Worm (Caenorhabditis elegans) whole organism, L1 larva: ENCODE data around the gene T09F3.5.

Experiments used
- ceh-90 ChIP-seq: sonication (generic microtip); optimal IDR thresholded peaks from 2 replicates; lab custom pipeline; 2016; ENCODE audit warnings: missing genetic modification characterization, missing compliant biosample characterization
- lir-3 ChIP-seq: sonication (generic microtip); optimal IDR thresholded peaks from 2 replicates; lab custom pipeline; 2016; ENCODE audit warnings: mild to moderate bottlenecking, missing genetic modification characterization, moderate library complexity, missing compliant biosample characterization; ENCODE audit not compliant: poor library complexity
- mep-1 ChIP-seq: fragments of 150-350 bp; optimal IDR thresholded peaks from 2 replicates; lab custom pipeline; 2014; ENCODE audit warnings: missing biosample characterization, missing genetic modification characterization
- ztf-11 ChIP-seq, 2 experiments: sonication (generic microtip); optimal IDR thresholded peaks; 2 replicates each; lab custom pipeline; 2016 to 2017; ENCODE audit warnings: missing genetic modification characterization in 2 of 2, missing biosample characterization in 1 of 2, missing compliant biosample characterization in 1 of 2
- ztf-4 ChIP-seq: fragments of 150-350 bp; optimal IDR thresholded peaks from 2 replicates; lab custom pipeline; 2014; ENCODE audit warnings: missing biosample characterization, missing genetic modification characterization

DNA sequence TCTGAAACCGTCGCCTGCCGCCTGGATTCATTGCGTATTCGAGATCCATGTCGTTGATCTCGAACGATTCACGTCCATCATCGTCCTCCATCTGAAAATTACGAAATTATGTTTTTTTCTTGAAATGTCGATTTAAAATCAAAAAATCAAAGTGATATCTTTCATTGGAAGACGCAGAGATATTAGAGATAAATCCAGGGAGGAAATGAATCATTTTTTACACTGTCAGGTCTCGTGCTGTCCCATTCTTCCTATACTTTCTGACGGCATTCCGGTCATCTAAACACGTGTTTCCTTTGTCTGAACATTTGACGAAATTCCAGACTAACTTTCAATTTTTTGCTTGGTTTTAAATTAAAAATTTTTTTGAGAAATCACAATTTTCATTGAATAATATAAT lies 46.8 kb upstream of the T09F3.5 start, which contains the start of gene stip-1:
- TF ChIP-seq ceh-90 (tag; lab: Kevin White, UChicago) (no peak), ztf-4 (tag; lab: Kevin White, UChicago) (no peak), mep-1 (no peak), lir-3 (no peak), ztf-11 (tag; optimal IDR thresholded peaks at IDR 0.05; lab: Kevin White, UChicago) (no peak)
